Fruit fly (Drosophila melanogaster): ENCODE measurements around the gene prage.
A peak's percentile ranks its signal among the peaks of the same experiment; 100 is the strongest.

DNA sequence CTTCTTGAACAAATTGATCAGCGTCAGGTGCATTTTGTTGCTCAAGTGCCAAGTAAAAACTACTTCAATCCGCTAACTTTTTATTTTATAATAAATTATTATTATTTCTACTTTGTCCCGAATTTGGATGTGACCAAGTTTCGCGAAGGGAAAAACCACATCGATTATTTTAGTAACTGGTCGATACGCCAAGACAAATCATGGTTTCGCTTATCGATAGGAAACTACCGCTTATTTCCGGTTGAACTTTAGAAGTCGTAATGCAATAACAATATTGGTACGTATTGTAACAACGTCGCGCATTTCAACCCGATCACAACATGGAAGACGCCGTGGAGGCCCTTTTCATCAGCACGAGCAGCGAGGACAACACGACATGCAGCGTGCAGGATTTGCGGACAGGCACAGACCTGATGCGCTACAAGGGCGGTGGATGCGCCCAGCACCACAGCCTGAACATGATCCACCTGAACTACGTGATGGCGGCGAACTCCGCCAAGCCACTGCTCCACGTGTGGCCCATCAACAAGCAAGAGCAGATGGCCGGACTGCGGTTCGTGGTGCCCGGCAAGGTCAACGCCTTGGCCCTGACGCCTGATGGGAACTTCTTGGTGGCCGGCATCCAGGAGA, 103.7 kb downstream of the prage start, which contains the start of the genes CG14817 and CG14805:
- TF ChIP-seq HLH106 (tag; optimal IDR thresholded peaks at IDR 0.05) (peak; percentile 61), CG32264 (GFP tag; optimal IDR thresholded peaks at IDR 0.05) (no peak), fru (GFP tag; optimal IDR thresholded peaks at IDR 0.05) (no peak), h (GFP tag; optimal IDR thresholded peaks at IDR 0.05) (no peak), usp (GFP tag; optimal IDR thresholded peaks at IDR 0.05) (no peak), GATAd (GFP tag; optimal IDR thresholded peaks at IDR 0.05) (no peak), Hnf4 (GFP tag; optimal IDR thresholded peaks at IDR 0.05) (no peak), Rel (GFP tag; optimal IDR thresholded peaks at IDR 0.05) (peak; percentile 23), Rel (tag; optimal IDR thresholded peaks at IDR 0.05) (peak; percentile 62), psq (GFP tag; optimal IDR thresholded peaks at IDR 0.05) (no peak), lola (GFP tag; optimal IDR thresholded peaks at IDR 0.05) (no peak), CG9705 (GFP tag; optimal IDR thresholded peaks at IDR 0.05) (peak; percentile 66), foxo (GFP tag; optimal IDR thresholded peaks at IDR 0.05) (peak in 1 of 2 experiments; percentile 39), dl (GFP tag; optimal IDR thresholded peaks at IDR 0.05; ENCODE audit: insufficient read depth in 1 of 2, partially characterized antibody in 2 of 2) (no peak), Abd-B (GFP tag; optimal IDR thresholded peaks at IDR 0.05) (no peak)
